Fruit fly (Drosophila melanogaster) whole organism, prepupa: Measurements from ENCODE around the gene Unc50.

Source experiments
- CG11902 ChIP-seq: fragments of 200-800 bp; sonication (Bioruptor generic); optimal IDR thresholded peaks from 3 replicates; lab custom pipeline; 2016; ENCODE audit warnings: missing biosample characterization, missing genetic modification characterization
- CG15336 ChIP-seq: fragments of 200-800 bp; sonication (Bioruptor generic); IDR thresholded peaks from 2 replicates; pipeline ENCODE4 v1.3.6; 2022; ENCODE audit warnings: missing biosample characterization, missing genetic modification characterization
- CG6276 ChIP-seq: fragments of 200-800 bp; sonication (Bioruptor generic); optimal IDR thresholded peaks from 2 replicates; lab custom pipeline; 2017; ENCODE audit warnings: missing biosample characterization, mild to moderate bottlenecking, missing genetic modification characterization
- CG7368 ChIP-seq: fragments of 200-800 bp; sonication (Bioruptor generic); optimal IDR thresholded peaks from 3 replicates; lab custom pipeline; 2016; ENCODE audit warnings: missing biosample characterization, missing genetic modification characterization
- CG9139 ChIP-seq: fragments of 200-800 bp; sonication (Bioruptor generic); optimal IDR thresholded peaks from 3 replicates; lab custom pipeline; 2017; ENCODE audit warnings: missing biosample characterization, mild to moderate bottlenecking, missing genetic modification characterization
- Ets96B ChIP-seq: fragments of 200-800 bp; optimal IDR thresholded peaks from 2 replicates; lab custom pipeline; 2019; ENCODE audit warnings: missing biosample characterization, mild to moderate bottlenecking, missing genetic modification characterization, moderate library complexity
- Gug ChIP-seq: fragments of 200-800 bp; sonication (Bioruptor generic); IDR thresholded peaks from 2 replicates; pipeline ENCODE4 v1.3.6; 2022; ENCODE audit warnings: missing biosample characterization, missing genetic modification characterization
- OdsH ChIP-seq: fragments of 200-800 bp; sonication (Bioruptor generic); optimal IDR thresholded peaks from 3 replicates; lab custom pipeline; 2016; ENCODE audit warnings: missing biosample characterization, missing genetic modification characterization
- Sox102F ChIP-seq: fragments of 200-800 bp; sonication (Bioruptor generic); optimal IDR thresholded peaks from 2 replicates; lab custom pipeline; 2016; ENCODE audit warnings: missing biosample characterization, mild to moderate bottlenecking, missing genetic modification characterization
- eg ChIP-seq: fragments of 200-800 bp; sonication (Bioruptor generic); IDR thresholded peaks from 3 replicates; pipeline ENCODE4 v1.3.6; 2022; ENCODE audit warnings: missing biosample characterization, missing genetic modification characterization
- fd85E ChIP-seq: fragments of 200-800 bp; sonication (Bioruptor generic); optimal IDR thresholded peaks from 3 replicates; lab custom pipeline; 2016; ENCODE audit warnings: missing biosample characterization, missing genetic modification characterization
- topi ChIP-seq: fragments of 200-800 bp; sonication (Bioruptor generic); optimal IDR thresholded peaks from 3 replicates; lab custom pipeline; 2016; ENCODE audit warnings: missing biosample characterization, missing genetic modification characterization

dm6 chr3R:8707166-8707565 lies 30.8 kb upstream of the Unc50 start:
- TF ChIP-seq CG9139 (GFP tag; lab: Kevin White, UChicago) = no peak
- TF ChIP-seq Sox102F (GFP tag; lab: Kevin White, UChicago) = no peak
- no peak for TF ChIP-seq OdsH (GFP tag; lab: Kevin White, UChicago)
- TF ChIP-seq fd85E (GFP tag; lab: Kevin White, UChicago) = no peak
- no peak for TF ChIP-seq topi (GFP tag; lab: Kevin White, UChicago)
- no peak for TF ChIP-seq Gug (GFP tag; lab: Robert Waterston, UW)
- TF ChIP-seq CG11902 (GFP tag; lab: Kevin White, UChicago) = no peak
- no peak for TF ChIP-seq CG15336 (GFP tag; lab: Robert Waterston, UW)
- peak; percentile 9 for TF ChIP-seq Ets96B (tag; lab: Kevin White, UChicago)
- no peak for TF ChIP-seq CG6276 (GFP tag; lab: Kevin White, UChicago)
- TF ChIP-seq eg = no peak
- TF ChIP-seq CG7368 (GFP tag; lab: Kevin White, UChicago) = no peak
